Fruit fly (Drosophila melanogaster): ENCODE data around the gene Tps1.

dm6 chr2L:4370007-4370521 is 18.1 kb upstream of the Tps1 start:
- TF ChIP-seq CTCF (optimal IDR thresholded peaks at IDR 0.05) (no peak), CG8478 (optimal IDR thresholded peaks at IDR 0.05) (no peak)
